Fruit fly (Drosophila melanogaster) whole organism, embryonic: ENCODE data around the gene ham.
A peak's percentile ranks its signal among the peaks of the same experiment; 100 is the strongest.

ENCODE experiments used
- Atf-2 ChIP-seq: fragments of 200-800 bp; sonication (Bioruptor generic); optimal IDR thresholded peaks from 2 replicates; lab custom pipeline; 2016; ENCODE audit warnings: missing biosample characterization, missing genetic modification characterization
- CG10209 ChIP-seq: fragments of 200-800 bp; sonication (Bioruptor generic); optimal IDR thresholded peaks from 3 replicates; lab custom pipeline; 2017; ENCODE audit warnings: missing biosample characterization, mild to moderate bottlenecking, missing genetic modification characterization, missing genetic modification reagents
- CG11085 ChIP-seq: fragments of 200-800 bp; sonication (Bioruptor generic); IDR thresholded peaks from 2 replicates; pipeline ENCODE4 v1.3.6; 2022; ENCODE audit warnings: missing biosample characterization, missing genetic modification characterization
- CG12071 ChIP-seq: fragments of 200-800 bp; sonication (Bioruptor generic); optimal IDR thresholded peaks from 3 replicates; lab custom pipeline; 2018; ENCODE audit warnings: missing biosample characterization, mild to moderate bottlenecking, missing genetic modification characterization
- CG12769 ChIP-seq: fragments of 200-800 bp; sonication (Bioruptor generic); optimal IDR thresholded peaks from 2 replicates; lab custom pipeline; 2019; ENCODE audit warnings: missing biosample characterization, mild to moderate bottlenecking, missing genetic modification characterization, moderate library complexity
- CG13123 ChIP-seq: fragments of 200-800 bp; sonication (Bioruptor generic); optimal IDR thresholded peaks from 2 replicates; lab custom pipeline; 2016; ENCODE audit warnings: missing biosample characterization, missing genetic modification characterization
- CG15269 ChIP-seq: fragments of 200-800 bp; sonication (Bioruptor generic); optimal IDR thresholded peaks from 2 replicates; lab custom pipeline; 2018; ENCODE audit warnings: missing biosample characterization, mild to moderate bottlenecking, missing genetic modification characterization, moderate library complexity
- CG15696 ChIP-seq: fragments of 200-800 bp; sonication (Bioruptor generic); optimal IDR thresholded peaks from 2 replicates; lab custom pipeline; 2019; ENCODE audit warnings: missing biosample characterization, mild to moderate bottlenecking, missing genetic modification characterization, moderate library complexity
- CG16815 ChIP-seq: fragments of 200-800 bp; sonication (Bioruptor generic); optimal IDR thresholded peaks from 3 replicates; lab custom pipeline; 2017; ENCODE audit warnings: missing biosample characterization, mild to moderate bottlenecking, missing genetic modification characterization
- CG18262 ChIP-seq: fragments of 200-800 bp; optimal IDR thresholded peaks from 3 replicates; lab custom pipeline; 2019; ENCODE audit warnings: missing biosample characterization, mild to moderate bottlenecking, missing genetic modification characterization, moderate library complexity
- CG2678 ChIP-seq: fragments of 200-800 bp; sonication (Bioruptor generic); optimal IDR thresholded peaks from 3 replicates; lab custom pipeline; 2019; ENCODE audit warnings: missing biosample characterization, mild to moderate bottlenecking, missing genetic modification characterization, moderate library complexity
- CG30431 ChIP-seq: fragments of 200-800 bp; sonication (Bioruptor generic); optimal IDR thresholded peaks from 2 replicates; lab custom pipeline; 2017; ENCODE audit warnings: missing biosample characterization, missing genetic modification characterization
- CG3726 ChIP-seq: fragments of 200-800 bp; sonication (Bioruptor generic); IDR thresholded peaks from 3 replicates; pipeline ENCODE4, ENCODE4 v1.3.6; 2022; ENCODE audit warnings: missing biosample characterization, missing genetic modification characterization
- CG6254 ChIP-seq: fragments of 200-800 bp; sonication (Bioruptor generic); optimal IDR thresholded peaks from 3 replicates; lab custom pipeline; 2017; ENCODE audit warnings: mild to moderate bottlenecking, missing biosample characterization, missing genetic modification reagents, missing genetic modification characterization
- CG7357 ChIP-seq: fragments of 200-800 bp; sonication (Bioruptor generic); IDR thresholded peaks from 3 replicates; pipeline ENCODE4 v1.3.6; 2022; ENCODE audit warnings: missing biosample characterization, missing genetic modification characterization
- CG7556 ChIP-seq: fragments of 200-800 bp; sonication (Bioruptor generic); optimal IDR thresholded peaks from 2 replicates; lab custom pipeline; 2017; ENCODE audit warnings: missing biosample characterization, mild to moderate bottlenecking, missing genetic modification characterization
- CG7987 ChIP-seq: fragments of 200-800 bp; sonication (Bioruptor generic); optimal IDR thresholded peaks from 2 replicates; lab custom pipeline; 2018; ENCODE audit warnings: missing biosample characterization, mild to moderate bottlenecking, missing genetic modification characterization, moderate library complexity
- Dp ChIP-seq: fragments of 200-800 bp; sonication (Bioruptor generic); optimal IDR thresholded peaks from 2 replicates; lab custom pipeline; 2018; ENCODE audit warnings: missing biosample characterization, mild to moderate bottlenecking, missing genetic modification characterization, moderate library complexity
- Drgx ChIP-seq: fragments of 200-800 bp; sonication (Bioruptor generic); IDR thresholded peaks from 2 replicates; pipeline ENCODE4 v1.3.6; 2022; ENCODE audit warnings: missing biosample characterization, missing genetic modification characterization
- GATAe ChIP-seq: fragments of 200-800 bp; sonication (Bioruptor generic); conservative IDR thresholded peaks from 2 replicates; pipeline ENCODE4 v1.3.6; 2022; ENCODE audit warnings: missing biosample characterization, missing genetic modification characterization
- HLH3B ChIP-seq: fragments of 200-800 bp; sonication (Bioruptor generic); IDR thresholded peaks from 2 replicates; pipeline ENCODE4 v1.3.6; 2022; ENCODE audit warnings: missing biosample characterization, missing genetic modification characterization
- MESR4 ChIP-seq: fragments of 200-800 bp; sonication (Bioruptor generic); optimal IDR thresholded peaks from 2 replicates; lab custom pipeline; 2018; ENCODE audit warnings: missing biosample characterization, mild to moderate bottlenecking, missing genetic modification characterization, moderate library complexity
- MTF-1 ChIP-seq: fragments of 200-800 bp; sonication (Bioruptor generic); optimal IDR thresholded peaks from 2 replicates; lab custom pipeline; 2018; ENCODE audit warnings: missing biosample characterization, mild to moderate bottlenecking, missing genetic modification characterization, borderline replicate concordance
- Sry-β ChIP-seq: fragments of 200-800 bp; sonication (Bioruptor generic); optimal IDR thresholded peaks from 2 replicates; lab custom pipeline; 2018; ENCODE audit warnings: missing biosample characterization, mild to moderate bottlenecking, missing genetic modification characterization, moderate library complexity
- Xrp1 ChIP-seq: fragments of 200-800 bp; sonication (Bioruptor generic); IDR thresholded peaks from 2 replicates; pipeline ENCODE4 v1.3.6; 2022; ENCODE audit warnings: missing biosample characterization, missing genetic modification characterization
- ac ChIP-seq: fragments of 200-800 bp; sonication (Bioruptor generic); optimal IDR thresholded peaks from 3 replicates; lab custom pipeline; 2017; ENCODE audit warnings: missing biosample characterization, mild to moderate bottlenecking, missing genetic modification characterization
- ash1 ChIP-seq: fragments of 200-800 bp; sonication (Bioruptor generic); optimal IDR thresholded peaks from 2 replicates; lab custom pipeline; 2018; ENCODE audit warnings: missing biosample characterization, mild to moderate bottlenecking, missing genetic modification characterization
- chif ChIP-seq, 2 experiments: fragments of 200-800 bp; sonication (Bioruptor generic); optimal IDR thresholded peaks; 3 replicates each; lab custom pipeline; 2016; ENCODE audit warnings: missing biosample characterization in 2 of 2, missing genetic modification characterization in 2 of 2
- crp ChIP-seq, 2 experiments: fragments of 200-800 bp; sonication (Bioruptor generic); optimal IDR thresholded peaks; 2 replicates in 1 of 2; 3 replicates in 1 of 2; lab custom pipeline; 2017; ENCODE audit warnings: missing biosample characterization in 2 of 2, missing genetic modification characterization in 2 of 2, mild to moderate bottlenecking in 1 of 2, moderate library complexity in 1 of 2
- dm ChIP-seq: fragments of 200-800 bp; sonication (Bioruptor generic); optimal IDR thresholded peaks from 3 replicates; lab custom pipeline; 2016; ENCODE audit warnings: missing biosample characterization, missing genetic modification characterization
- dmrt99B ChIP-seq: fragments of 200-800 bp; sonication (Bioruptor generic); optimal IDR thresholded peaks from 2 replicates; lab custom pipeline; 2018; ENCODE audit warnings: missing biosample characterization, mild to moderate bottlenecking, missing genetic modification characterization, moderate library complexity
- eve ChIP-seq, 2 experiments: fragments of >200 bp; optimal IDR thresholded peaks; 2 replicates each; lab custom pipeline; 2017; ENCODE audit warnings: missing biosample characterization in 2 of 2, missing genetic modification characterization in 2 of 2
- fd102C ChIP-seq: fragments of 200-800 bp; sonication (Bioruptor generic); optimal IDR thresholded peaks from 2 replicates; lab custom pipeline; 2018; ENCODE audit warnings: missing biosample characterization, mild to moderate bottlenecking, missing genetic modification characterization, moderate library complexity
- fd96Cb ChIP-seq: fragments of 200-800 bp; sonication (Bioruptor generic); optimal IDR thresholded peaks from 2 replicates; lab custom pipeline; 2018; ENCODE audit warnings: missing biosample characterization, mild to moderate bottlenecking, missing genetic modification characterization, moderate library complexity
- gt ChIP-seq: fragments of 200-800 bp; sonication (Bioruptor generic); IDR thresholded peaks from 2 replicates; pipeline ENCODE4 v1.3.6; 2022; ENCODE audit warnings: missing biosample characterization, missing genetic modification characterization
- klu ChIP-seq: fragments of 200-800 bp; sonication (Bioruptor generic); IDR thresholded peaks from 2 replicates; pipeline ENCODE4 v1.3.6; 2022; ENCODE audit warnings: missing biosample characterization, missing genetic modification characterization
- lola ChIP-seq, 3 experiments: fragments of >200 bp in 2 of 3; fragments of 200-800 bp in 1 of 3; sonication (Bioruptor generic) in 1 of 3; optimal IDR thresholded peaks; 2 replicates each; lab custom pipeline; 2017 to 2019; ENCODE audit warnings: missing biosample characterization in 3 of 3, missing genetic modification characterization in 3 of 3, mild to moderate bottlenecking in 1 of 3, moderate library complexity in 1 of 3
- oc ChIP-seq: fragments of 200-800 bp; sonication (Bioruptor generic); optimal IDR thresholded peaks from 2 replicates; lab custom pipeline; 2018; ENCODE audit warnings: missing biosample characterization, mild to moderate bottlenecking, missing genetic modification characterization, moderate library complexity
- phol ChIP-seq: fragments of 200-800 bp; sonication (Bioruptor generic); optimal IDR thresholded peaks from 3 replicates; lab custom pipeline; 2018; ENCODE audit warnings: missing biosample characterization, mild to moderate bottlenecking, missing genetic modification characterization, moderate library complexity
- scrt ChIP-seq: fragments of 200-800 bp; sonication (Bioruptor generic); optimal IDR thresholded peaks from 2 replicates; lab custom pipeline; 2018; ENCODE audit warnings: missing biosample characterization, mild to moderate bottlenecking, missing genetic modification characterization, moderate library complexity
- sens-2 ChIP-seq: fragments of 200-800 bp; sonication (Bioruptor generic); IDR thresholded peaks from 2 replicates; pipeline ENCODE4 v1.3.6; 2022; ENCODE audit warnings: missing biosample characterization, missing genetic modification characterization
- shn ChIP-seq: fragments of 200-800 bp; sonication (Bioruptor generic); optimal IDR thresholded peaks from 3 replicates; lab custom pipeline; 2016; ENCODE audit warnings: missing biosample characterization, missing genetic modification characterization
- slbo ChIP-seq: fragments of 200-800 bp; sonication (Bioruptor generic); IDR thresholded peaks from 2 replicates; pipeline ENCODE4 v1.3.6; 2022; ENCODE audit warnings: missing biosample characterization, missing genetic modification characterization
- tio ChIP-seq: fragments of 200-800 bp; sonication (Bioruptor generic); optimal IDR thresholded peaks from 2 replicates; lab custom pipeline; 2017; ENCODE audit warnings: missing biosample characterization, missing genetic modification characterization, inconsistent platforms
- tll ChIP-seq, 2 experiments: fragments of 200-800 bp in 1 of 2; fragments of >200 bp in 1 of 2; sonication (Bioruptor generic) in 1 of 2; optimal IDR thresholded peaks; 2 replicates each; lab custom pipeline; 2017 to 2019; ENCODE audit warnings: missing biosample characterization in 2 of 2, missing genetic modification characterization in 2 of 2, mild to moderate bottlenecking in 1 of 2, moderate library complexity in 1 of 2
- twi ChIP-seq: fragments of 200-800 bp; optimal IDR thresholded peaks from 2 replicates; lab custom pipeline; 2019; ENCODE audit warnings: missing biosample characterization, mild to moderate bottlenecking, missing genetic modification characterization, moderate library complexity
- unc-4 ChIP-seq: fragments of 200-800 bp; sonication (Bioruptor generic); IDR thresholded peaks from 2 replicates; pipeline ENCODE4 v1.3.6; 2022; ENCODE audit warnings: missing biosample characterization, missing genetic modification characterization; ENCODE audit not compliant: partially characterized antibody

Gene ham

DNA sequence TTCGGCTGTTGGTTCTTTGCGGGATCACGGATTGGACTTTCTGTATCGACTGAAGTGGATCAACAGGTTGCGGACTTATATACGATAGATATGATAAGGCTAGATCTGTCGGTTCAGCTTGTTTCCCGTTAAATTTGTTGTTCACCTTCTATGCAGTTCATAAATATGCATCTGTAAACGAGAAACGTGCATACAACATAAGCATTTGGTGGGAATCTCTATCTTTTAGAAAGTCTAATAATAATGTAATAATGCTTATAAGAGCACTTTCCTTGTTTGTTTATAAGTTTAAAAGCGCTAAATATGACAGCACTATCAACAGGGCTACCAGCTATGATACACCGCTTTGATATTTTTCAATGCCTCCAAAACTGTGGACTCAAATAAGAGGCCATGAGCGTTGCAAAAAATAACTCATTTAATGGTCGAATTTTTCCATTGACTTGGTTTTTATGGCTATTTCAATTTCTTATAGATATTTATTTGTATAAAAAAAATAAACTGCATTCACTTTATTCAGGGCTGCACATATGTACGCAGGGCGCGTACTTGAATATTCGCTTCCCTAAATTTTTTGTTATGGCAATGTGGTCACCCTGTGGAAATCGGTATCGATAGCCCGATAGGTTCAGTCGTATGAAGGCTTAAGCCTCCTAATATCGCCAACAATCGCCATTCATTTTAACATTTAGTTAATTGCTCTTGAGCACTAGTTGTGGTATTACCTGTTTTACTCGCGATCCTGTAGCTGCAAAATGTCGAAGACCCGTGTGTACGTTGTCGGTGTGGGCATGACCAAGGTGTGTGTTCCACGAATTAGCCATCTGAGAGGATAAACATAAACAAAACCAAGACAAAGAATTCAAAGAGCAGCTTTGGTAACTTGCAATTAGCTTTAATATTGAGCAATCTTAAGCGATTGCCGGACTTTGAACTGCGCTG, 38.2 kb upstream of the ham start, which contains the start of the genes CG17597 and ScpX (continued):
- TF ChIP-seq CG15696 (tag; lab: Kevin White, UChicago) (peak; percentile 60), MESR4 (GFP tag; lab: Kevin White, UChicago) (peak; percentile 74), tll (GFP tag; optimal IDR thresholded peaks at IDR 0.05; lab: Kevin White, UChicago) (peak; percentile 9 to 65), CG3726 (GFP tag; lab: Robert Waterston, UW) (no peak), CG10209 (GFP tag; lab: Kevin White, UChicago) (peak; percentile 22), oc (tag; lab: Kevin White, UChicago) (peak; percentile 59), crp (GFP tag; optimal IDR thresholded peaks at IDR 0.05; lab: Kevin White, UChicago) (no peak), CG11085 (GFP tag; lab: Robert Waterston, UW) (peak; percentile 49; the same call in 1 of the 2 replicates), sens-2 (GFP tag; lab: Robert Waterston, UW) (no peak), unc-4 (GFP tag; lab: Robert Waterston, UW) (peak; percentile 84), fd96Cb (peak; percentile 40), scrt (peak; percentile 90), phol (tag; lab: Kevin White, UChicago) (peak; percentile 67), klu (GFP tag; lab: Robert Waterston, UW) (no peak), lola (GFP tag; optimal IDR thresholded peaks at IDR 0.05; lab: Kevin White, UChicago) (peak in 1 of 3 experiments; percentile 71), shn (peak; percentile 60), CG2678 (tag; lab: Kevin White, UChicago) (peak; percentile 76), MTF-1 (GFP tag; lab: Kevin White, UChicago) (no peak), dmrt99B (peak; percentile 50), fd102C (GFP tag; lab: Kevin White, UChicago) (peak; percentile 47), CG7357 (0 out of 3 replicates have a peak, but pooled peaks have one; percentile 28), CG30431 (GFP tag; lab: Kevin White, UChicago) (peak; percentile 47), slbo (GFP tag; lab: Robert Waterston, UW) (peak; percentile 67), twi (tag; lab: Kevin White, UChicago) (peak; percentile 54), CG6254 (GFP tag; lab: Kevin White, UChicago) (peak; percentile 100), Drgx (GFP tag; lab: Robert Waterston, UW) (no peak), chif (GFP tag; optimal IDR thresholded peaks at IDR 0.05; lab: Kevin White, UChicago) (peak; percentile 22 to 75), Dp (GFP tag; lab: Kevin White, UChicago) (peak; percentile 85), CG16815 (GFP tag; lab: Kevin White, UChicago) (peak; percentile 26), CG15269 (tag; lab: Kevin White, UChicago) (peak; percentile 70), ash1 (GFP tag; lab: Kevin White, UChicago) (no peak), CG12071 (GFP tag; lab: Kevin White, UChicago) (peak; percentile 43), Atf-2 (GFP tag; lab: Kevin White, UChicago) (peak; percentile 42), dm (GFP tag; lab: Kevin White, UChicago) (no peak), HLH3B (GFP tag; lab: Robert Waterston, UW) (peak; percentile 19; the same call in 1 of the 2 replicates), GATAe (peak; percentile 80), eve (GFP tag; optimal IDR thresholded peaks at IDR 0.05; lab: Kevin White, UChicago) (no peak), CG12769 (tag; lab: Kevin White, UChicago) (peak; percentile 57), CG7556 (GFP tag; lab: Kevin White, UChicago) (peak; percentile 31), CG13123 (GFP tag; lab: Kevin White, UChicago) (no peak), Xrp1 (peak; percentile 51), tio (GFP tag; lab: Kevin White, UChicago) (no peak), gt (no peak), CG18262 (tag; lab: Kevin White, UChicago) (peak; percentile 63), ac (GFP tag; lab: Kevin White, UChicago) (no peak), CG7987 (no peak), Sry-β (GFP tag; lab: Kevin White, UChicago) (peak; percentile 100)
